Worm (Caenorhabditis elegans): ENCODE data around the gene nspg-13.

ce11 chrX:5209429-5209828 lies 45.6 kb upstream of the nspg-13 start:
- TF ChIP-seq B0336.3 (GFP tag; IDR thresholded peaks at IDR 0.05) (no peak), nfya-1 (tag; optimal IDR thresholded peaks at IDR 0.05; ENCODE audit: borderline replicate concordance, insufficient read depth) (no peak), ceh-58 (GFP tag; IDR thresholded peaks at IDR 0.05) (no peak), athp-1 (tag; optimal IDR thresholded peaks at IDR 0.05) (no peak), ets-4 (GFP tag; optimal IDR thresholded peaks at IDR 0.05) (no peak), unc-62 (GFP tag; optimal IDR thresholded peaks at IDR 0.05) (no peak), dpff-1 (tag; optimal IDR thresholded peaks at IDR 0.05) (no peak), ama-1 (optimal IDR thresholded peaks at IDR 0.05) (no peak), ama-1 (GFP tag; optimal IDR thresholded peaks at IDR 0.05) (no peak), cebp-1 (GFP tag; IDR thresholded peaks at IDR 0.05) (no peak), cebp-1 (tag; optimal IDR thresholded peaks at IDR 0.05) (no peak), lin-54 (GFP tag; optimal IDR thresholded peaks at IDR 0.05) (no peak), unc-130 (GFP tag; optimal IDR thresholded peaks at IDR 0.05) (no peak), dox-1 (GFP tag; IDR thresholded peaks at IDR 0.05) (0 out of 2 replicates have a peak, but pooled peaks have one; percentile 45)
